Fruit fly (Drosophila melanogaster) Kc167 (cell line): ENCODE measurements around the gene LysP.

ENCODE experiments used
- Myc ChIP-seq: fragments of >200 bp; optimal IDR thresholded peaks from 2 replicates; lab custom pipeline; 2017; ENCODE audit warnings: missing external identifiers
- Sin3A ChIP-seq: fragments of >200 bp; optimal IDR thresholded peaks from 2 replicates; lab custom pipeline; 2018; ENCODE audit warnings: missing external identifiers
- h ChIP-seq: fragments of >200 bp; optimal IDR thresholded peaks from 3 replicates; lab custom pipeline; 2018; ENCODE audit warnings: missing external identifiers
- insv ChIP-seq: fragments of >200 bp; optimal IDR thresholded peaks from 3 replicates; lab custom pipeline; 2018; ENCODE audit warnings: missing external identifiers
- psq ChIP-seq: fragments of >200 bp; optimal IDR thresholded peaks from 2 replicates; lab custom pipeline; 2017; ENCODE audit warnings: missing external identifiers
- ttk ChIP-seq: sonication (Bioruptor generic); optimal IDR thresholded peaks from 2 replicates; lab custom pipeline; 2017; ENCODE audit warnings: missing external identifiers

The LysP gene

DNA sequence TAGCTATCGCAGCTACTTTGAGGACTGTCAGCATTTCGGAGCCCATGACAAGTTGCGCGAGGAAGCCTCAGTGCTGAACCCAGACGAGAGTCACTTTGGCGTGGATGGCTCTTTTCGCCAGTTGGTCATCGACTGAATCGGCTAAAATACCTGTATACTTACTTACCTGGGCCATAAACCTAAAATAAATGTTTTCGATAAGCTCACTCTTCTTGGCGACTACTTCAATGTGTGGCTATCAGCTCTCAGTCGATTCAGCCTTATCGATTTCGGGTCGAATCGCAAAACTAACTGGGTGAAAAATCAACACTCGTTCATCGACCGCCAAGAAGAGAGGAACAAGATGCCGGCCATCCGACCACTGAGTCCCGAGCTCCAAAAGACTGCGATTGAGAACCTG is 15.3 kb upstream of the LysP start, which contains the start of gene CG33966:
Gene CG33966 (plus strand): TSS at position 301 of the 400 bp plus-strand sequence.
- TF ChIP-seq Sin3A (lab: Kevin White, UChicago) (no peak), ttk (lab: Kevin White, UChicago) (no peak), insv (lab: Kevin White, UChicago) (no peak), h (lab: Kevin White, UChicago) (no peak), psq (lab: Kevin White, UChicago) (no peak)

DNA sequence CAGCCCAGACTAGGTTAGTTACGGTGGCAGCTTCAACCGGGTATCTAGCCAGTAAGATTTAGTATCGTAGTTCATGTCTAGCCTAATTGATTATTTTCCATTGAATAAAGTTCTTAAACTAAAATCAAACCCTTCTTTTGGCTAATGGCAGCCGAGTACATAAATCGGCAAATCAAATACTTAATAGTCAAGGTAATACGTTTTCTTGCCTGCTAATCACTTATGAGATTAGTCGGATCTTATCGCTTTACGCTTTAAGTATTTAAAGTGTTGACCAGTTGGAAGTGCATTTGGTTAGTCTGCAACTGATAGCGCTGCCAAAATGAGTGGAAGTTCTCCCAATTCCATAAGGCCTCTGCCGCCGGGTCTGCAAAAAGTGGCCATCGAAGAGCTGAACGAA is 14.1 kb upstream of the LysP start, which contains the start of gene CG33965:
Gene CG33965 (plus strand): TSS at position 301 of the 400 bp plus-strand sequence.
- TF ChIP-seq Sin3A (lab: Kevin White, UChicago) (no peak), insv (lab: Kevin White, UChicago) (no peak), psq (lab: Kevin White, UChicago) (no peak)

DNA sequence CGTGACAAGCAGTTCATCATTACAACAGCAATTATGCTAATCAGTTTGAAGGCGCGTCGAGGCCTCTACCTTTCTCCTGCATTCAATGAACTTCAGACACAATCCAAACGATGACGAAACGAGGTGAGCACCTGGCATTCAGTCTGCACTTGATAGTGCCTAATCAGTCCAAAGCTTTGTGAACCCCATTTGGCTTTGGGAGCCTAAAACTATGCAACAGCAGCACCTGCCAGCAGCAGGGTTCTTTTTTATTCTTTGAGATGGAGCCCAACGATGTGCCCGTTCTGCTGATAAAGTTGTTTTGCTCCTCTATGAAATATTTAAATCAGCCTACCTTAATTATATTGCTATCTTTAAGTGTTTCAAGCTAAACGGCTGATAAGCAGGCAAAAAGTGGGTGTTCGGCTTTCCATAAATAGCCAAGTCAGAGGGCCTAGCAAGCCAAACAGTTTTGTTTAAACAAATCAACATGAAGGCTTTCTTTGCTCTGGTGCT is 8.9 kb upstream of the LysP start, which contains the start of gene LysS:
Gene LysS (plus strand): TSS at position 445 of the 495 bp plus-strand sequence.
- TF ChIP-seq Myc (lab: Kevin White, UChicago) (no peak), Sin3A (lab: Kevin White, UChicago) (no peak), ttk (lab: Kevin White, UChicago) (no peak), psq (lab: Kevin White, UChicago) (no peak), h (lab: Kevin White, UChicago) (no peak), insv (lab: Kevin White, UChicago) (no peak)

DNA sequence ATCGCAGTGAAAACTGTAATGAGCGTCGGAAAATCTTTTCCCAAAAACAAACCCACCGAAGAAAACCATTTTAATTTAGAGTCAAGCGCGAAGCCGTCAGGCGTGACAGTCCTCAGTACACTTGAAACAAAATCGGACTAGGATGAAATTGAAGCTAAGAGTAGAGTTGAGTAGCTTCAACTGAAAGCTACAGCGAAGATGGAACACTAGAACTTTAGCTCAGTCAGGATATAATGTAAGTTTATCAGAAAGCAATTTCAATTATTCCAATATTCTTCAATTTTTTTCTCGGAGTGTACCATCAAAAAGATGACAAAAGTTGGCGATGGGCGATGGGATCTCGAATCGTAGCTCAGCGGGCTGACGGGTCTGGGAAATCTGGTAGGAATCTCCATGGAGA is 2.0 kb downstream of the LysP start:
- no peak for TF ChIP-seq psq (lab: Kevin White, UChicago)
- TF ChIP-seq Myc (lab: Kevin White, UChicago): no peak
- TF ChIP-seq Sin3A (lab: Kevin White, UChicago): no peak
- TF ChIP-seq insv (lab: Kevin White, UChicago): no peak
- TF ChIP-seq ttk (lab: Kevin White, UChicago): no peak
- no peak for TF ChIP-seq h (lab: Kevin White, UChicago)

DNA sequence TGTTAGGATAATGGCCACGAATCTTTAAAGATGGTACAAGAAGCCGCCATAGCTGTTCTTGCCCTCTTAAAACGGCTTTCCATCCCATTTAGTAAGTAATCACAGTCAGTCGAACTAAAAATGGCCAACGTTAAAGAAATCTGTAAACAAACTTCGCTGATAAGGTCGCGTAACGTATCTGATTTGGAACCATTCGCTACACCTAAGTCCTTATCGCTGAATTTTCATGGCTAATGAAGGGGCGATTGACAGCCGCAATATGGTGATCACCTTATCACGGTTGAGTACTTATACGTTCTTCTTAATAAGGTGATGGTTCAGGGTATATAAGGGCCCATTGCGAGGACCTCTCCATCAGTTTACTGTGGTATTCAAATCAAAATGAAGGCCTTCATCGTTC is 5.9 kb downstream of the LysP start, which contains the start of gene LysE:
Gene LysE (plus strand): TSS at position 257 of the 400 bp plus-strand sequence.
- TF ChIP-seq psq (lab: Kevin White, UChicago) (no peak), Myc (lab: Kevin White, UChicago) (no peak), h (lab: Kevin White, UChicago) (no peak), Sin3A (lab: Kevin White, UChicago) (no peak), ttk (lab: Kevin White, UChicago) (no peak)

DNA sequence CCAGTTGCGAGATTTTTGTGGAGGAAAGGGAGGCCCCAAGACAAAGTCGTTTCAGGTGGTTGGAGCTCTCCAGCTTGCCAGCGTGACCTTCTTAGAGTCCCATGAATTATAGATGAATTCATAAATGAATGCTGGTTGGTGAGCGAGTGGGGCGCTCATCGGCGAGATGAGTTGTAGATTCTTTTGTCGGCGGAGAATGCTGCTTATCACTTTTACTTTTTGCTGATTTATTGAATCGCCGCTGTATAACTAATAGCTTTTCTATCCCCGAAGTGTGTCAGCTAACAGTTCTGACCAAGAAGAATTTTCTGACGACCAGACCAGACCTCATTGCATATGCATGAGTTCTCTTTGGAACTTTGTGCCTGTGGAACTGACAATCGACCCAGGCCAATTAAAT is 6.4 kb downstream of the LysP start:
- TF ChIP-seq psq (lab: Kevin White, UChicago) (no peak), Myc (lab: Kevin White, UChicago) (no peak), insv (lab: Kevin White, UChicago) (no peak), Sin3A (lab: Kevin White, UChicago) (no peak), ttk (lab: Kevin White, UChicago) (no peak), h (lab: Kevin White, UChicago) (no peak)

DNA sequence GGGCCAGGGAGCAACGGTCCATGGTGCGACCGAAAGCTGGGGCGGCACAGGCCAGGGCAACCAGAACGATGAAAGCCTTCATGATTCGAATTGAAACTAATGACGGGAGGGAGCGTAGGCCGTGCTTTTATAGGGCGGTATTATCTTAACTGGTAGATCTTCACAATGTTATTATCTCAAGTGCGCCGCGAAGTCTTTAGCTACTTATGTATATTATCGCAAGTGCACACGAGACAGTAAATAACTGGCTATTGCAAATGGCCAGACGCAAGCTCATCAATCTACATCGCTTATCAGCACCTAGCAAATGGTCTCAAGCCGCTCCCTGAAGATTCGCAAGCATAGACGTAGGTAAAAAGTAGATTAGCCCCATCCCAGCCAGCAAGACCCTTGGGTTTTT is 7.4 kb downstream of the LysP start, which contains the start of gene LysD:
Gene LysD (minus strand): TSS at position 101 of the 400 bp plus-strand sequence.
- TF ChIP-seq Sin3A (lab: Kevin White, UChicago): no peak
- no peak for TF ChIP-seq ttk (lab: Kevin White, UChicago)
- no peak for TF ChIP-seq h (lab: Kevin White, UChicago)
- no peak for TF ChIP-seq psq (lab: Kevin White, UChicago)
- TF ChIP-seq Myc (lab: Kevin White, UChicago): no peak
- TF ChIP-seq insv (lab: Kevin White, UChicago): no peak

DNA sequence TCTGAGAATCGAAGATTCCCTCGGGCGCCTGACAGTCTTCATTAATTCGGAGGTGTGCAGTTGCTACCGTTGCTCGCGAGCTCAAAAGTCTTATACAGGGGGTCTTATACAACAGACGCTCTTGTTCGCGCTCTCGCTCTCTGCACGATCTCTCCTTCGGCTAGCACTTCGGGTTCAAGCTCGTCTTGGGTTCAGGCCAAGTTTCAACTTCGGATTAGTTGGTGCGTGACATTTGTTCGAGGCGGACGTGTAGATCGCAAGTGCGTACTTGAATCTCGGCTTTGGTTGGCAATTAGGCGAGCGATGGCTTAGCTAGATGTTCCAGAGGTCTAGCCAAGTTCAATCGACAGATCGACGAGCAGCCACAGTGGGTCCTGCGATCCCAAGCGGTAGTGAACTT is 10.3 kb downstream of the LysP start:
- TF ChIP-seq ttk (lab: Kevin White, UChicago): no peak
- TF ChIP-seq insv (lab: Kevin White, UChicago): no peak
- no peak for TF ChIP-seq Myc (lab: Kevin White, UChicago)
- TF ChIP-seq psq (lab: Kevin White, UChicago): no peak

DNA sequence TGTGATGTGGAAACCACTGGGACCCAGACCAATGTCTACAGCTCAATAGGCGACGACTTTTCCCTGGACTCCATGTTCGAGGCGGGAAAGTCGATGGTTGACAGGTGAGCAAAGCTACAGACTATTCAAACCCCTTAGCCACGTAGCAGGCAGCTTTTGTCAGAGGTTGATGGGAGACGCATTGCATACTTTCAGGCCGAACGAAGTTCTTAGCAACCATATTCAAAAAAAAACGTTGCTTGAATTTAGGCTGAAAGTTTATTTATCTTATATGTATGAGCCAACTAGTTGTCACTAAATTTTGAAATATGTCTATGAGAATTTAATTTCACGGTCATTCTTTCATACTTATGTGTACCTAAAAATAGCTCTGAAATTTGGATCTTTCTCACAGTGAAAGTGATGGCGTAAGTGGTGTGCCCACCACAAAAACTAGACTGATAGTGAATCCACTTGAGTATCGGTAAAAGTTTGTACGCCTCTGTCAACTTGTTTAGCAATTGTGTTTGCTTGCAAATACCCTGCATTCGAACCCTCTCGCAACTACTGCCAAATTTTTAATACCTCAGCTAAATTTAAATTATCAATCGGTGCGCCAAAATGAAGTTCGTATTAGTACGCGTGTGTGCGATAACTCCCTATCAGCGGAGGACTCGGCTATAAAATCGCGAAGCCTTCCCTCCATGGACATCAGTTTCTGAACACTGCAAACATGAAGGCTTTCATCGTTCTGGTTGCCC is 11.6 kb downstream of the LysP start, which contains the start of gene LysB:
Gene LysB (plus strand): TSS at position 690 of the 740 bp plus-strand sequence.
- TF ChIP-seq psq (lab: Kevin White, UChicago) (no peak), ttk (lab: Kevin White, UChicago) (no peak), h (lab: Kevin White, UChicago) (no peak), Myc (lab: Kevin White, UChicago) (no peak), insv (lab: Kevin White, UChicago) (no peak), Sin3A (lab: Kevin White, UChicago) (no peak)

DNA sequence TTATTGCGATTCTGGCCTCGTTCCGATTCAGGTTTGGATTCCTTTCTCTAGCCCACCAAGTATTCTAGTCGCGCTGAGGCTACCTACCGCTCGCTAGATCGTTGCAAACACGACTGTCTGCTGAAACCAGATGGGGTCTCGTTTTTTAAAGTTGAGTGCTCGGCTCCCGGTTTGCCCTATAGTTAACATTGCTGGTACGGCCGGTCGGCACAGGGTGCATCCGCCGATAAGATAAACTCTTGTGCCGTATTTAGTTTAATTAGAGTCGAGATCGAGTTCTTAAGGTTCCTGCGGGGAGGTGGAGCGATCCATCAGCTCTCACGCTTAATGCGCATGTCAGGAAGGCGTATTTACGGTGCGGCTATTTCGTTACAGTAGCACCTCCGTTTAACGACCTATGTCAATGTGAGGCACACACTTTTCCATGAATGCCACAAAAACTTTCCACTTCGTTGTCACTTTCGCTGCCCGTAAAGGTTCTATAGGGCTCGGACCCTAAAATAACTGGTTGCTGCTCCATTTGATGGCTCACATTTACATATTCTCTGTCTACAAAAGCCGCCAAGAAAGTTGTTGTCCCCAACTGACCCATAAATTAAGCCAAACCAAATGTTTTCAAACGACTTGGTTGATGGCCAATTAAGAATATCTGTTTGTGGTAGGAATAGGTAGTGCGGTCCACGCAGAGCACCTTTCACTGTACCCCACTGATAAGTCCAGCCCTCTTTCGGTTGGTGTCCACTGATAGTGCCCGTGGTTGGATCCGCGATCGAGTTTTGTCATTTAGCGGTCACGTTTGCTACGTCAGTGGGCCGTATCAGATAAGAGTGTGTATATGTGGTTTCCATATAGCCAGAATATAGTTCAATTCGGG is 13.6 kb downstream of the LysP start, which contains the start of gene CG9119:
Gene CG9119 (minus strand): TSS at position 122 of the 874 bp plus-strand sequence.
- TF ChIP-seq Myc (lab: Kevin White, UChicago): no peak
- TF ChIP-seq psq (lab: Kevin White, UChicago): no peak
- TF ChIP-seq h (lab: Kevin White, UChicago): no peak
- TF ChIP-seq Sin3A (lab: Kevin White, UChicago): no peak
- no peak for TF ChIP-seq ttk (lab: Kevin White, UChicago)
- no peak for TF ChIP-seq insv (lab: Kevin White, UChicago)
